Fruit fly (Drosophila melanogaster) whole organism, pupa: ENCODE measurements around the gene Or88a.

Source experiments
- CG10348 ChIP-seq: fragments of 200-800 bp; sonication (Bioruptor generic); IDR thresholded peaks from 2 replicates; pipeline ENCODE4 v1.3.6; 2022; ENCODE audit warnings: missing biosample characterization, missing genetic modification characterization
- CG12605 ChIP-seq: fragments of 200-800 bp; sonication (Bioruptor generic); IDR thresholded peaks from 2 replicates; pipeline ENCODE4 v1.3.6; 2022; ENCODE audit warnings: missing biosample characterization, missing genetic modification characterization
- CG13204 ChIP-seq: fragments of 200-800 bp; sonication (Bioruptor generic); optimal IDR thresholded peaks from 2 replicates; lab custom pipeline; 2018; ENCODE audit warnings: missing biosample characterization, mild to moderate bottlenecking, missing genetic modification characterization, moderate library complexity
- CG14655 ChIP-seq: fragments of 200-800 bp; sonication (Bioruptor generic); optimal IDR thresholded peaks from 3 replicates; lab custom pipeline; 2017; ENCODE audit warnings: mild to moderate bottlenecking, missing biosample characterization, missing genetic modification reagents, missing genetic modification characterization
- CG15710 ChIP-seq: fragments of 200-800 bp; sonication (Bioruptor generic); optimal IDR thresholded peaks from 2 replicates; lab custom pipeline; 2018; ENCODE audit warnings: missing biosample characterization, mild to moderate bottlenecking, missing genetic modification characterization, moderate library complexity
- CG17806 ChIP-seq: fragments of 200-800 bp; sonication (Bioruptor generic); optimal IDR thresholded peaks from 2 replicates; lab custom pipeline; 2018; ENCODE audit warnings: missing biosample characterization, mild to moderate bottlenecking, missing genetic modification characterization, moderate library complexity
- CG32121 ChIP-seq: fragments of 200-800 bp; sonication (Bioruptor generic); IDR thresholded peaks from 2 replicates; pipeline ENCODE4 v1.3.6; 2022; ENCODE audit warnings: missing biosample characterization, missing genetic modification characterization
- CG34367 ChIP-seq: fragments of 200-800 bp; sonication (Bioruptor generic); optimal IDR thresholded peaks from 2 replicates; lab custom pipeline; 2018; ENCODE audit warnings: missing biosample characterization, mild to moderate bottlenecking, missing genetic modification characterization
- CG4496 ChIP-seq: fragments of 200-800 bp; sonication (Bioruptor generic); IDR thresholded peaks from 3 replicates; pipeline ENCODE4 v1.3.6; 2022; ENCODE audit warnings: missing biosample characterization, missing genetic modification characterization
- CG8159 ChIP-seq: fragments of 200-800 bp; sonication (Bioruptor generic); optimal IDR thresholded peaks from 3 replicates; lab custom pipeline; 2018; ENCODE audit warnings: missing biosample characterization, mild to moderate bottlenecking, missing genetic modification characterization, moderate library complexity
- CG8301 ChIP-seq: fragments of 200-800 bp; sonication (Bioruptor generic); optimal IDR thresholded peaks from 2 replicates; lab custom pipeline; 2018; ENCODE audit warnings: missing biosample characterization, mild to moderate bottlenecking, missing genetic modification characterization
- CG9948 ChIP-seq: fragments of 200-800 bp; sonication (Bioruptor generic); optimal IDR thresholded peaks from 2 replicates; lab custom pipeline; 2018; ENCODE audit warnings: missing biosample characterization, mild to moderate bottlenecking, missing genetic modification characterization, moderate library complexity
- D1 ChIP-seq: fragments of 200-800 bp; sonication (Bioruptor generic); optimal IDR thresholded peaks from 2 replicates; lab custom pipeline; 2018; ENCODE audit warnings: missing biosample characterization, mild to moderate bottlenecking, missing genetic modification characterization, moderate library complexity
- EcR ChIP-seq: fragments of 200-800 bp; sonication (Bioruptor generic); optimal IDR thresholded peaks from 3 replicates; lab custom pipeline; 2019; ENCODE audit warnings: missing biosample characterization, missing genetic modification characterization, mild to moderate bottlenecking, moderate library complexity, missing genetic modification reagents
- Ets98B ChIP-seq: fragments of 200-800 bp; sonication (Bioruptor generic); IDR thresholded peaks from 2 replicates; pipeline ENCODE4 v1.3.6; 2022; ENCODE audit warnings: missing biosample characterization, missing genetic modification characterization
- Pif1A ChIP-seq: fragments of 200-800 bp; sonication (Bioruptor generic); optimal IDR thresholded peaks from 3 replicates; lab custom pipeline; 2016; ENCODE audit warnings: missing biosample characterization, missing genetic modification characterization
- Pif1B ChIP-seq: fragments of 200-800 bp; sonication (Bioruptor generic); optimal IDR thresholded peaks from 3 replicates; lab custom pipeline; 2016; ENCODE audit warnings: missing biosample characterization, missing genetic modification characterization
- Snoo ChIP-seq: fragments of 200-800 bp; sonication (Bioruptor generic); optimal IDR thresholded peaks from 3 replicates; lab custom pipeline; 2017; ENCODE audit warnings: missing biosample characterization, mild to moderate bottlenecking, missing genetic modification characterization, inconsistent platforms
- fd96Ca ChIP-seq: fragments of 200-800 bp; sonication (Bioruptor generic); IDR thresholded peaks from 3 replicates; pipeline ENCODE4 v1.3.6; 2022; ENCODE audit warnings: missing biosample characterization, missing genetic modification characterization
- gl ChIP-seq: fragments of 200-800 bp; sonication (Bioruptor generic); optimal IDR thresholded peaks from 2 replicates; lab custom pipeline; 2018; ENCODE audit warnings: missing biosample characterization, mild to moderate bottlenecking, missing genetic modification characterization
- rn ChIP-seq: fragments of 200-800 bp; sonication (Bioruptor generic); IDR thresholded peaks from 2 replicates; pipeline ENCODE4 v1.3.6; 2022; ENCODE audit warnings: missing biosample characterization, missing genetic modification characterization

Gene Or88a

dm6 chr3R:14109145-14109544 lies at the start of gene Or88a:
Gene Or88a (plus strand): TSS chr3R:14109445.
- TF ChIP-seq Pif1B (GFP tag; lab: Kevin White, UChicago): no peak
- TF ChIP-seq rn (GFP tag; lab: Robert Waterston, UW): no peak
- TF ChIP-seq CG8159 (tag; lab: Kevin White, UChicago): no peak

DNA sequence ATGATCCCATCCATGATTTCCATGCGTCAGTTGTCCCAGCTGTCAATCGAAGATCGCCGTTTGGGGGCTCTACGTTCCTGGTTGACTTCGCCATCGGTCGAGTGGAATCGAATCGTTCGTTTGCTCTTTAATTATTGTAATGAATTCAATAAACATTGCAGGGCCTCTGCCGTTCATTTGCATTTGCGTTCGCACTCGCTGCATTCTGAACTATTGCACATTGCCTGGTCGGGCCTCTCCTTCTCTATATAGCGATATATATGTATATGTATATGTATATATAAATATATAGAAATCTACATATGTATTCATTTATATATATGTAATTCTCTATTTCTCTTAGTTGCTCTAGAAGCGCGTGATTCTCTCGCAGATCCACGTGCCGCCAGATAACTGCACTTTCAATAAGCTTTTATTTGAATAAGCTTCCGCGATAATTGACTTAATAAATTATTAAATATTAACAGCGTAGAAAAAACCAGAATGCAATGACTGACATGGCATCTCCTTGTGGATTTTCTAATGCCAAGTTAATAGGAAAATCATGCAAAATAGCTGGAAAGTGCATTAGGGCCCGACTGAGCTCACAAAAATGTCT lies 49.4 kb upstream of the Or88a start:
- TF ChIP-seq Snoo: no peak
- TF ChIP-seq CG17806 (tag; lab: Kevin White, UChicago): no peak
- TF ChIP-seq Pif1A (GFP tag; lab: Kevin White, UChicago): no peak
- TF ChIP-seq CG8159 (tag; lab: Kevin White, UChicago): no peak
- TF ChIP-seq EcR (GFP tag; lab: Kevin White, UChicago): no peak
- no peak for TF ChIP-seq CG10348 (GFP tag; lab: Robert Waterston, UW)
- TF ChIP-seq fd96Ca: no peak
- no peak for TF ChIP-seq Ets98B (GFP tag; lab: Robert Waterston, UW)
- TF ChIP-seq CG4496 (GFP tag; lab: Robert Waterston, UW): no peak
- no peak for TF ChIP-seq CG15710
- TF ChIP-seq CG9948 (tag; lab: Kevin White, UChicago): no peak
- TF ChIP-seq CG34367 (tag; lab: Kevin White, UChicago): no peak
- no peak for TF ChIP-seq CG32121 (GFP tag; lab: Robert Waterston, UW)

- TF ChIP-seq rn (GFP tag; lab: Robert Waterston, UW): no peak
- TF ChIP-seq CG8159 (tag; lab: Kevin White, UChicago): no peak
- no peak for TF ChIP-seq EcR (GFP tag; lab: Kevin White, UChicago)
- TF ChIP-seq D1 (tag; lab: Kevin White, UChicago): no peak
- no peak for TF ChIP-seq Pif1A (GFP tag; lab: Kevin White, UChicago)
- no peak for TF ChIP-seq CG10348 (GFP tag; lab: Robert Waterston, UW)
- TF ChIP-seq CG17806 (tag; lab: Kevin White, UChicago): no peak
- no peak for TF ChIP-seq Snoo
- no peak for TF ChIP-seq CG9948 (tag; lab: Kevin White, UChicago)
- no peak for TF ChIP-seq CG8301 (tag; lab: Kevin White, UChicago)
- no peak for TF ChIP-seq CG13204 (GFP tag; lab: Kevin White, UChicago)
- TF ChIP-seq CG12605 (GFP tag; lab: Robert Waterston, UW): no peak
- no peak for TF ChIP-seq fd96Ca
- no peak for TF ChIP-seq CG34367 (tag; lab: Kevin White, UChicago)
- TF ChIP-seq CG32121 (GFP tag; lab: Robert Waterston, UW): no peak
- TF ChIP-seq CG4496 (GFP tag; lab: Robert Waterston, UW): no peak
- no peak for TF ChIP-seq Ets98B (GFP tag; lab: Robert Waterston, UW)
Measured at dm6 chr3R:14060399-14060798, 48.8 kb upstream of the Or88a start.

DNA sequence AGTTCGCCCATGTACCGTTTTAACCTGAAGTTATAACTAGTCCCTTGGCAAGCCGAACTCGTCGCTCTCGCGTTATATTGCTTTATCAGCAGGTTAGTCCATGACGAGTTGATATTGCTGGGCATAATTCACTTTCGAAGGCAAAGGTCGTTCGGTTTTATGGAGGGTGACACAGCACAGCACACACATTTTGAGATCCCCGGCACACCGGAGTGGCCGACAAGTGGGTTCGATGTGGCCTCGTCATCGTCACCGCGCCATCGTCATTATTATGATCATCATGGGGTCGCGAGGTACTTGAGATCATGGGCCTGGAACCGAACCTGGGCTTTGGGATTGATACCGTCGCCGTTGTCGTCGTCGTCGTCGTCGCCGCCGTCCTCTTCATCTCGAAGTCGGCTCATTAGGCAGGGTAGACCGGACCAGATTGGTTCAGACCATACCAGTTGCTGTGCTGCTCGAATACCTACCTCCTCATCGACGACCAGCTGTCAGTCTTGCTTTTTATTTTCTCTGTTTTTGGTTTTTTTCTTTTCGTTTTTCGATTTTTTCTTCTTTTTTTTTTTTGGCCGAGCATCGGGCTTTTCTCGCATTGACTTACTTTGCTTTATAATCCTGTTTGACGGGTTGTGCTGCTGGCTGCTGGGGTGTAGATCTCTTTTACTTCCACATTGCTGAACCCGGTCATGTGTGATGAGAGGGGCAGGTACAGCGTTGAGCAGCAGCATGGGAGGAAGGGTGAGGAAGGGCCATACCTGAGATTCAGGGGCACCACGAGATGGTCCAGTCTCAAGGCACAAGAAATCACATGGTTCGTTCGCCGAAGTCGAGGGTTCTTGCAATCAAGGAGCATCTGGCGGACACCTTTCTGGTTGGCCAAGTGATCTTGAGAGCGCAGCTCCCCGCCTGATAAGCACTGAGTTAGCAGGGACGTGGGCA lies 47.9 kb upstream of the Or88a start:
- TF ChIP-seq CG8301 (tag; lab: Kevin White, UChicago) (peak; percentile 67), gl (tag; lab: Kevin White, UChicago) (peak; percentile 99), Pif1B (GFP tag; lab: Kevin White, UChicago) (peak; percentile 94), CG15710 (peak; percentile 87), rn (GFP tag; lab: Robert Waterston, UW) (peak; percentile 77), D1 (tag; lab: Kevin White, UChicago) (peak; percentile 55), Ets98B (GFP tag; lab: Robert Waterston, UW) (peak; percentile 94), CG32121 (GFP tag; lab: Robert Waterston, UW) (peak; percentile 88), CG8159 (tag; lab: Kevin White, UChicago) (peak; percentile 84), CG4496 (GFP tag; lab: Robert Waterston, UW) (peak; percentile 96), EcR (GFP tag; lab: Kevin White, UChicago) (peak; percentile 87), CG34367 (tag; lab: Kevin White, UChicago) (peak; percentile 94), Pif1A (GFP tag; lab: Kevin White, UChicago) (peak; percentile 97), Snoo (peak; percentile 87), CG9948 (tag; lab: Kevin White, UChicago) (peak; percentile 84), CG13204 (GFP tag; lab: Kevin White, UChicago) (peak; percentile 99), CG10348 (GFP tag; lab: Robert Waterston, UW) (no peak), CG17806 (tag; lab: Kevin White, UChicago) (peak; percentile 86), CG12605 (GFP tag; lab: Robert Waterston, UW) (peak; percentile 99), CG14655 (GFP tag; lab: Kevin White, UChicago) (peak; percentile 67), fd96Ca (no peak; the same call in 2 of the 3 replicates)
